Worm (Caenorhabditis elegans): ENCODE data around the gene C35D6.3.

ce11 chrIV:16328519-16328918, 18.1 kb upstream of the C35D6.3 start, which contains the start of gene K03D3.2:
- no peak for TF ChIP-seq ama-1 (optimal IDR thresholded peaks at IDR 0.05)
- TF ChIP-seq ceh-36 (tag; optimal IDR thresholded peaks at IDR 0.05) = no peak
- TF ChIP-seq scrt-1 (GFP tag; IDR thresholded peaks at IDR 0.05) = no peak
- no peak for TF ChIP-seq ceh-13 (GFP tag; optimal IDR thresholded peaks at IDR 0.05)
- TF ChIP-seq ets-7 (tag; optimal IDR thresholded peaks at IDR 0.05) = no peak
- TF ChIP-seq tbx-37 (GFP tag; conservative IDR thresholded peaks at IDR 0.05) = no peak
- TF ChIP-seq tbx-11 (GFP tag; IDR thresholded peaks at IDR 0.05) = no peak
- TF ChIP-seq hnd-1 (tag; optimal IDR thresholded peaks at IDR 0.05) = no peak
- TF ChIP-seq hmg-4 (GFP tag; optimal IDR thresholded peaks at IDR 0.05) = no peak
- TF ChIP-seq B0310.2 (tag; optimal IDR thresholded peaks at IDR 0.05) = no peak
- no peak for TF ChIP-seq aly-1 (tag; optimal IDR thresholded peaks at IDR 0.05)
